Worm (Caenorhabditis elegans) whole organism, late embryonic: Measurements from ENCODE around the gene unc-78.

ENCODE experiments used
- C08G9.2 ChIP-seq: sonication (generic microtip); optimal IDR thresholded peaks from 2 replicates; lab custom pipeline; 2016; ENCODE audit warnings: mild to moderate bottlenecking, missing genetic modification characterization, moderate library complexity, missing compliant biosample characterization
- C38D4.7 ChIP-seq: fragments of 200-800 bp; sonication (Bioruptor generic); optimal IDR thresholded peaks from 2 replicates; lab custom pipeline; 2018; ENCODE audit warnings: mild to moderate bottlenecking, missing genetic modification characterization, moderate library complexity, missing compliant biosample characterization
- K02D7.2 ChIP-seq: sonication (generic microtip); optimal IDR thresholded peaks from 2 replicates; lab custom pipeline; 2017; ENCODE audit warnings: mild to moderate bottlenecking, missing genetic modification characterization, missing compliant biosample characterization
- K09A11.1 ChIP-seq: sonication (generic microtip); optimal IDR thresholded peaks from 2 replicates; lab custom pipeline; 2017; ENCODE audit warnings: antibody characterized with exemption, mild to moderate bottlenecking, missing genetic modification characterization, missing compliant biosample characterization; ENCODE audit not compliant: insufficient read depth
- ceh-18 ChIP-seq: sonication (generic microtip); optimal IDR thresholded peaks from 2 replicates; lab custom pipeline; 2016; ENCODE audit warnings: missing genetic modification characterization, missing compliant biosample characterization
- ceh-19 ChIP-seq: fragments of 200-800 bp; sonication (Bioruptor generic); optimal IDR thresholded peaks from 2 replicates; lab custom pipeline; 2018; ENCODE audit warnings: mild to moderate bottlenecking, missing genetic modification characterization, missing compliant biosample characterization
- ceh-2 ChIP-seq: sonication (generic microtip); optimal IDR thresholded peaks from 2 replicates; lab custom pipeline; 2016; ENCODE audit warnings: missing genotype, missing genetic modification characterization, missing compliant biosample characterization
- ceh-22 ChIP-seq: sonication (generic microtip); optimal IDR thresholded peaks from 2 replicates; lab custom pipeline; 2017; ENCODE audit warnings: missing biosample characterization, missing genetic modification characterization
- ceh-24 ChIP-seq: sonication (generic microtip); optimal IDR thresholded peaks from 2 replicates; lab custom pipeline; 2016; ENCODE audit warnings: mild to moderate bottlenecking, missing genetic modification characterization, missing compliant biosample characterization
- ceh-30 ChIP-seq: fragments of 150-350 bp; optimal IDR thresholded peaks from 2 replicates; lab custom pipeline; 2014; ENCODE audit warnings: missing biosample characterization, missing genetic modification characterization
- ceh-31 ChIP-seq: sonication (generic microtip); optimal IDR thresholded peaks from 2 replicates; lab custom pipeline; 2016; ENCODE audit warnings: missing genetic modification characterization, missing compliant biosample characterization
- ceh-34 ChIP-seq: sonication (generic microtip); optimal IDR thresholded peaks from 2 replicates; lab custom pipeline; 2016; ENCODE audit warnings: mild to moderate bottlenecking, missing genetic modification characterization, missing compliant biosample characterization
- ceh-48 ChIP-seq: sonication (generic microtip); optimal IDR thresholded peaks from 2 replicates; lab custom pipeline; 2016; ENCODE audit warnings: missing genetic modification characterization, inconsistent platforms, missing compliant biosample characterization
- che-1 ChIP-seq: sonication (generic microtip); optimal IDR thresholded peaks from 2 replicates; lab custom pipeline; 2016; ENCODE audit warnings: mild to moderate bottlenecking, missing genetic modification characterization, missing compliant biosample characterization
- dmd-4 ChIP-seq: sonication (generic microtip); optimal IDR thresholded peaks from 2 replicates; lab custom pipeline; 2016; ENCODE audit warnings: borderline replicate concordance, missing genetic modification characterization, missing compliant biosample characterization
- elt-2 ChIP-seq: sonication (generic microtip); optimal IDR thresholded peaks from 2 replicates; lab custom pipeline; 2016; ENCODE audit warnings: missing genetic modification reagents, missing genetic modification characterization, missing compliant biosample characterization
- elt-4 ChIP-seq: sonication (generic microtip); optimal IDR thresholded peaks from 2 replicates; lab custom pipeline; 2016; ENCODE audit warnings: missing genetic modification characterization, missing compliant biosample characterization
- ets-4 ChIP-seq: sonication (generic microtip); optimal IDR thresholded peaks from 2 replicates; lab custom pipeline; 2016; ENCODE audit warnings: missing genetic modification characterization, missing compliant biosample characterization
- fkh-6 ChIP-seq: sonication (generic microtip); optimal IDR thresholded peaks from 2 replicates; lab custom pipeline; 2016; ENCODE audit warnings: missing genetic modification characterization, missing compliant biosample characterization
- hlh-13 ChIP-seq: fragments of 200-800 bp; sonication (Bioruptor generic); optimal IDR thresholded peaks from 2 replicates; lab custom pipeline; 2018; ENCODE audit warnings: mild to moderate bottlenecking, missing genetic modification characterization, missing compliant biosample characterization
- lim-6 ChIP-seq: sonication (generic microtip); optimal IDR thresholded peaks from 2 replicates; lab custom pipeline; 2016; ENCODE audit warnings: missing genetic modification characterization, missing compliant biosample characterization
- lin-11 ChIP-seq: fragments of 200-800 bp; sonication (Bioruptor generic); optimal IDR thresholded peaks from 2 replicates; lab custom pipeline; 2018; ENCODE audit warnings: mild to moderate bottlenecking, missing genetic modification characterization, missing compliant biosample characterization
- npax-4 ChIP-seq: sonication (generic microtip); optimal IDR thresholded peaks from 2 replicates; lab custom pipeline; 2016; ENCODE audit warnings: missing genetic modification characterization, missing compliant biosample characterization
- pag-3 ChIP-seq: sonication (generic microtip); optimal IDR thresholded peaks from 2 replicates; lab custom pipeline; 2016; ENCODE audit warnings: missing compliant biosample characterization, missing genetic modification characterization, borderline replicate concordance
- pqm-1 ChIP-seq: sonication (generic microtip); optimal IDR thresholded peaks from 2 replicates; lab custom pipeline; 2016; ENCODE audit warnings: missing genetic modification characterization, missing compliant biosample characterization
- pros-1 ChIP-seq: fragments of 150-350 bp; optimal IDR thresholded peaks from 2 replicates; lab custom pipeline; 2014; ENCODE audit warnings: missing biosample characterization, missing genetic modification reagents, missing genetic modification characterization
- rnt-1 ChIP-seq: sonication (generic microtip); optimal IDR thresholded peaks from 2 replicates; lab custom pipeline; 2016; ENCODE audit warnings: missing genetic modification characterization, missing compliant biosample characterization
- sdc-2 ChIP-seq: sonication (generic microtip); optimal IDR thresholded peaks from 2 replicates; lab custom pipeline; 2016; ENCODE audit warnings: missing genotype, missing genetic modification characterization, missing compliant biosample characterization
- sox-4 ChIP-seq: sonication (generic microtip); optimal IDR thresholded peaks from 2 replicates; lab custom pipeline; 2017; ENCODE audit warnings: mild to moderate bottlenecking, missing genetic modification characterization, inconsistent platforms, missing compliant biosample characterization
- tbx-2 ChIP-seq: sonication (generic microtip); optimal IDR thresholded peaks from 2 replicates; lab custom pipeline; 2016; ENCODE audit warnings: missing genetic modification characterization, missing compliant biosample characterization
- ttx-3 ChIP-seq: sonication (generic microtip); optimal IDR thresholded peaks from 2 replicates; lab custom pipeline; 2016; ENCODE audit warnings: missing genetic modification reagents, missing genetic modification characterization, missing compliant biosample characterization
- unc-42 ChIP-seq: sonication (generic microtip); optimal IDR thresholded peaks from 2 replicates; lab custom pipeline; 2016; ENCODE audit warnings: missing genotype, missing genetic modification characterization, missing compliant biosample characterization
- unc-55 ChIP-seq: sonication (generic microtip); optimal IDR thresholded peaks from 2 replicates; lab custom pipeline; 2017; ENCODE audit warnings: missing biosample characterization, missing genetic modification reagents, missing genetic modification characterization
- unc-86 ChIP-seq: sonication (generic microtip); optimal IDR thresholded peaks from 2 replicates; lab custom pipeline; 2016; ENCODE audit warnings: missing genetic modification characterization, missing compliant biosample characterization
- zip-5 ChIP-seq: sonication (generic microtip); optimal IDR thresholded peaks from 2 replicates; lab custom pipeline; 2016; ENCODE audit warnings: missing genetic modification characterization, missing compliant biosample characterization
- ztf-16 ChIP-seq: sonication (generic microtip); optimal IDR thresholded peaks from 2 replicates; lab custom pipeline; 2017; ENCODE audit warnings: missing genetic modification characterization, missing compliant biosample characterization

Gene unc-78

ce11 chrX:3411565-3412022 lies at the start of gene unc-78:
unc-78 (minus strand) TSS chrX:3411615.
- TF ChIP-seq unc-42 (tag; lab: Kevin White, UChicago) (no peak), ztf-16 (tag; lab: Kevin White, UChicago) (no peak), K09A11.1 (tag; lab: Kevin White, UChicago) (no peak), tbx-2 (tag; lab: Kevin White, UChicago) (peak; percentile 25), ceh-34 (no peak), che-1 (no peak), ets-4 (tag; lab: Kevin White, UChicago) (no peak), pros-1 (tag; lab: Kevin White, UChicago) (no peak), pag-3 (tag; lab: Kevin White, UChicago) (no peak), rnt-1 (tag; lab: Kevin White, UChicago) (no peak), C08G9.2 (tag; lab: Kevin White, UChicago) (peak; percentile 13), sox-4 (tag; lab: Kevin White, UChicago) (no peak), elt-2 (tag; lab: Kevin White, UChicago) (no peak), ceh-22 (tag; lab: Kevin White, UChicago) (no peak), ceh-2 (tag; lab: Kevin White, UChicago) (peak; percentile 16), sdc-2 (tag; lab: Kevin White, UChicago) (no peak), ceh-31 (tag; lab: Kevin White, UChicago) (peak; percentile 6), ceh-24 (tag; lab: Kevin White, UChicago) (no peak), unc-55 (GFP tag; lab: Kevin White, UChicago) (no peak), ceh-18 (tag; lab: Kevin White, UChicago) (no peak), elt-4 (tag; lab: Kevin White, UChicago) (no peak), ceh-48 (tag; lab: Kevin White, UChicago) (no peak), npax-4 (tag; lab: Kevin White, UChicago) (no peak)

ce11 chrX:3455561-3455960 lies 44.1 kb upstream of the unc-78 start:
- TF ChIP-seq rnt-1 (tag; lab: Kevin White, UChicago), result peak; percentile 74
- peak; percentile 40 for TF ChIP-seq ceh-18 (tag; lab: Kevin White, UChicago)
- peak; percentile 27 for TF ChIP-seq tbx-2 (tag; lab: Kevin White, UChicago)
- TF ChIP-seq unc-55 (GFP tag; lab: Kevin White, UChicago), result peak; percentile 88
- no peak for TF ChIP-seq dmd-4 (tag; lab: Kevin White, UChicago)

- TF ChIP-seq zip-5 (tag; lab: Kevin White, UChicago) (no peak), lin-11 (no peak), ceh-30 (tag; lab: Kevin White, UChicago) (no peak), hlh-13 (no peak)
- TF ChIP-seq, all 69 proteins: peak for 0
Measured at ce11 chrX:3453870-3454269, 42.5 kb upstream of the unc-78 start.

- TF ChIP-seq K02D7.2 (tag; lab: Kevin White, UChicago) (no peak), elt-4 (tag; lab: Kevin White, UChicago) (no peak), tbx-2 (tag; lab: Kevin White, UChicago) (no peak), unc-86 (tag; lab: Kevin White, UChicago) (no peak), unc-55 (GFP tag; lab: Kevin White, UChicago) (no peak), C38D4.7 (GFP tag; lab: Kevin White, UChicago) (no peak), ets-4 (tag; lab: Kevin White, UChicago) (no peak), ceh-19 (GFP tag; lab: Kevin White, UChicago) (no peak), sdc-2 (tag; lab: Kevin White, UChicago) (no peak), dmd-4 (tag; lab: Kevin White, UChicago) (no peak), ttx-3 (no peak)
Measured at ce11 chrX:3451122-3451521, 39.7 kb upstream of the unc-78 start, which contains the start of gene ZK813.5. ZK813.5 (minus strand) TSS chrX:3451222.

ce11 chrX:3446011-3446410 lies 34.6 kb upstream of the unc-78 start, which contains the start of gene ZK813.1:
ZK813.1 (plus strand) TSS chrX:3446311.
- TF ChIP-seq lim-6 (tag; lab: Kevin White, UChicago), result no peak
- TF ChIP-seq lin-11, result no peak
- no peak for TF ChIP-seq fkh-6
- no peak for TF ChIP-seq pqm-1 (tag; lab: Kevin White, UChicago)
